Fruit fly (Drosophila melanogaster) whole organism, embryonic: ENCODE measurements around the gene CG13064.
A peak's percentile ranks its signal among the peaks of the same experiment; 100 is the strongest.

ENCODE experiments used
- Ada2b ChIP-seq: fragments of 200-800 bp; sonication (Bioruptor generic); IDR thresholded peaks from 2 replicates; pipeline ENCODE4 v1.3.6; 2022; ENCODE audit warnings: missing biosample characterization, missing genetic modification characterization
- Asciz ChIP-seq: fragments of 200-800 bp; sonication (Bioruptor generic); optimal IDR thresholded peaks from 2 replicates; lab custom pipeline; 2017; ENCODE audit warnings: missing biosample characterization, mild to moderate bottlenecking, missing genetic modification characterization, missing genetic modification reagents
- Atf6 ChIP-seq: fragments of 200-800 bp; sonication (Bioruptor generic); IDR thresholded peaks from 2 replicates; pipeline ENCODE4 v1.3.6; 2022; ENCODE audit warnings: missing biosample characterization, missing genetic modification characterization
- C15 ChIP-seq: fragments of 200-800 bp; sonication (Bioruptor generic); IDR thresholded peaks from 3 replicates; pipeline ENCODE4 v1.3.6; 2022; ENCODE audit warnings: missing biosample characterization, missing genetic modification characterization
- CG10267 ChIP-seq: fragments of 200-800 bp; sonication (Bioruptor generic); optimal IDR thresholded peaks from 2 replicates; lab custom pipeline; 2018; ENCODE audit warnings: missing biosample characterization, mild to moderate bottlenecking, missing genetic modification characterization, moderate library complexity
- CG10366 ChIP-seq: fragments of 200-800 bp; sonication (Bioruptor generic); IDR thresholded peaks from 2 replicates; pipeline ENCODE4 v1.3.6; 2022; ENCODE audit warnings: missing biosample characterization, missing genetic modification characterization
- CG11560 ChIP-seq: fragments of 200-800 bp; sonication (Bioruptor generic); IDR thresholded peaks from 3 replicates; pipeline ENCODE4 v1.3.6; 2022; ENCODE audit warnings: missing biosample characterization, missing genetic modification characterization
- CG11695 ChIP-seq: fragments of 200-800 bp; sonication (Bioruptor generic); IDR thresholded peaks from 3 replicates; pipeline ENCODE4 v1.3.6; 2022; ENCODE audit warnings: missing biosample characterization, missing genetic modification characterization
- CG13123 ChIP-seq: fragments of 200-800 bp; sonication (Bioruptor generic); optimal IDR thresholded peaks from 2 replicates; lab custom pipeline; 2016; ENCODE audit warnings: missing biosample characterization, missing genetic modification characterization
- CG13287 ChIP-seq: fragments of 200-800 bp; sonication (Bioruptor generic); IDR thresholded peaks from 2 replicates; pipeline ENCODE4 v1.3.6; 2022; ENCODE audit warnings: missing biosample characterization, missing genetic modification characterization; ENCODE audit not compliant: partially characterized antibody
- CG13296 ChIP-seq: fragments of 200-800 bp; sonication (Bioruptor generic); optimal IDR thresholded peaks from 3 replicates; lab custom pipeline; 2018; ENCODE audit warnings: missing biosample characterization, mild to moderate bottlenecking, missing genetic modification characterization
- CG13424 ChIP-seq: fragments of 200-800 bp; sonication (Bioruptor generic); optimal IDR thresholded peaks from 2 replicates; lab custom pipeline; 2019; ENCODE audit warnings: missing biosample characterization, mild to moderate bottlenecking, missing genetic modification characterization, moderate library complexity
- CG14014 ChIP-seq: fragments of 200-800 bp; sonication (Bioruptor generic); IDR thresholded peaks from 2 replicates; pipeline ENCODE4 v1.3.6; 2022; ENCODE audit warnings: missing biosample characterization, missing genetic modification characterization
- CG15073 ChIP-seq: fragments of 200-800 bp; sonication (Bioruptor generic); optimal IDR thresholded peaks from 2 replicates; lab custom pipeline; 2016; ENCODE audit warnings: missing biosample characterization, missing genetic modification characterization
- CG15479 ChIP-seq: fragments of 200-800 bp; sonication (Bioruptor generic); optimal IDR thresholded peaks from 3 replicates; lab custom pipeline; 2019; ENCODE audit warnings: missing biosample characterization, mild to moderate bottlenecking, missing genetic modification characterization, moderate library complexity
- CG1602 ChIP-seq: fragments of 200-800 bp; sonication (Bioruptor generic); optimal IDR thresholded peaks from 3 replicates; lab custom pipeline; 2016; ENCODE audit warnings: missing biosample characterization, missing genetic modification characterization
- CG17359 ChIP-seq: fragments of 200-800 bp; sonication (Bioruptor generic); optimal IDR thresholded peaks from 3 replicates; lab custom pipeline; 2018; ENCODE audit warnings: missing biosample characterization, mild to moderate bottlenecking, missing genetic modification characterization, moderate library complexity
- CG2875 ChIP-seq: fragments of 200-800 bp; sonication (Bioruptor generic); optimal IDR thresholded peaks from 2 replicates; lab custom pipeline; 2017; ENCODE audit warnings: missing biosample characterization, mild to moderate bottlenecking, missing genetic modification characterization, missing genetic modification reagents
- CG2889 ChIP-seq: fragments of 200-800 bp; sonication (Bioruptor generic); IDR thresholded peaks from 3 replicates; pipeline ENCODE4 v1.3.6; 2022; ENCODE audit warnings: missing biosample characterization, missing genetic modification characterization
- CG31365 ChIP-seq: fragments of 200-800 bp; sonication (Bioruptor generic); optimal IDR thresholded peaks from 2 replicates; lab custom pipeline; 2018; ENCODE audit warnings: missing biosample characterization, mild to moderate bottlenecking, missing genetic modification characterization
- CG3281 ChIP-seq: fragments of 200-800 bp; sonication (Bioruptor generic); optimal IDR thresholded peaks from 3 replicates; lab custom pipeline; 2017; ENCODE audit warnings: missing biosample characterization, mild to moderate bottlenecking, missing genetic modification characterization
- CG34376 ChIP-seq: fragments of 200-800 bp; sonication (Bioruptor generic); optimal IDR thresholded peaks from 2 replicates; lab custom pipeline; 2018; ENCODE audit warnings: missing biosample characterization, mild to moderate bottlenecking, missing genetic modification characterization
- CG3838 ChIP-seq: fragments of 200-800 bp; sonication (Bioruptor generic); optimal IDR thresholded peaks from 3 replicates; lab custom pipeline; 2016; ENCODE audit warnings: missing biosample characterization, missing genetic modification characterization
- CG42726 ChIP-seq: fragments of 200-800 bp; sonication (Bioruptor generic); IDR thresholded peaks from 2 replicates; pipeline ENCODE4 v1.3.6; 2022; ENCODE audit warnings: missing biosample characterization, missing genetic modification characterization; ENCODE audit not compliant: partially characterized antibody
- CG4360 ChIP-seq: fragments of 200-800 bp; sonication (Bioruptor generic); IDR thresholded peaks from 2 replicates; pipeline ENCODE4 v1.3.6; 2022; ENCODE audit warnings: missing biosample characterization, missing genetic modification characterization
- CG6272 ChIP-seq: fragments of 200-800 bp; sonication (Bioruptor generic); IDR thresholded peaks from 2 replicates; pipeline ENCODE4 v1.3.6; 2022; ENCODE audit warnings: missing biosample characterization, missing genetic modification characterization
- CTCF ChIP-seq: fragments of 200-800 bp; sonication (Bioruptor generic); optimal IDR thresholded peaks from 2 replicates; lab custom pipeline; 2017; ENCODE audit warnings: missing biosample characterization, mild to moderate bottlenecking, missing genetic modification characterization, moderate library complexity
- D19A ChIP-seq: fragments of 200-800 bp; optimal IDR thresholded peaks from 3 replicates; lab custom pipeline; 2019; ENCODE audit warnings: missing biosample characterization, mild to moderate bottlenecking, missing genetic modification characterization, moderate library complexity
- HLH3B ChIP-seq: fragments of 200-800 bp; sonication (Bioruptor generic); IDR thresholded peaks from 2 replicates; pipeline ENCODE4 v1.3.6; 2022; ENCODE audit warnings: missing biosample characterization, missing genetic modification characterization
- HLH54F ChIP-seq: fragments of 200-800 bp; sonication (Bioruptor generic); optimal IDR thresholded peaks from 3 replicates; lab custom pipeline; 2016; ENCODE audit warnings: missing biosample characterization, missing genetic modification characterization
- Hmr ChIP-seq: fragments of 200-800 bp; sonication (Bioruptor generic); optimal IDR thresholded peaks from 3 replicates; lab custom pipeline; 2017; ENCODE audit warnings: mild to moderate bottlenecking, missing biosample characterization, missing genetic modification reagents, missing genetic modification characterization
- Jarid2 ChIP-seq: fragments of 200-800 bp; sonication (Bioruptor generic); optimal IDR thresholded peaks from 3 replicates; lab custom pipeline; 2017; ENCODE audit warnings: mild to moderate bottlenecking, missing biosample characterization, missing genetic modification reagents, missing genetic modification characterization
- Lpt ChIP-seq: fragments of >200 bp; optimal IDR thresholded peaks from 2 replicates; lab custom pipeline; 2018; ENCODE audit warnings: missing biosample characterization, missing genetic modification characterization
- Mes4 ChIP-seq: fragments of 200-800 bp; sonication (Bioruptor generic); optimal IDR thresholded peaks from 2 replicates; lab custom pipeline; 2016; ENCODE audit warnings: missing biosample characterization, missing genetic modification characterization
- Sox100B ChIP-seq: fragments of 200-800 bp; sonication (Bioruptor generic); optimal IDR thresholded peaks from 3 replicates; lab custom pipeline; 2018; ENCODE audit warnings: missing biosample characterization, mild to moderate bottlenecking, missing genetic modification characterization
- Sox102F ChIP-seq: fragments of 200-800 bp; sonication (Bioruptor generic); optimal IDR thresholded peaks from 2 replicates; lab custom pipeline; 2018; ENCODE audit warnings: missing biosample characterization, mild to moderate bottlenecking, missing genetic modification characterization, moderate library complexity
- al ChIP-seq: fragments of 200-800 bp; sonication (Bioruptor generic); IDR thresholded peaks from 2 replicates; pipeline ENCODE4 v1.3.6; 2022; ENCODE audit warnings: missing biosample characterization, missing genetic modification characterization
- bbx ChIP-seq: fragments of 200-800 bp; sonication (Bioruptor generic); IDR thresholded peaks from 2 replicates; pipeline ENCODE4 v1.3.6; 2022; ENCODE audit warnings: missing biosample characterization, missing genetic modification characterization; ENCODE audit not compliant: partially characterized antibody
- chn ChIP-seq: fragments of 200-800 bp; sonication (Bioruptor generic); optimal IDR thresholded peaks from 2 replicates; lab custom pipeline; 2016; ENCODE audit warnings: missing biosample characterization, missing genetic modification characterization
- corto ChIP-seq: fragments of 200-800 bp; sonication (Bioruptor generic); optimal IDR thresholded peaks from 2 replicates; lab custom pipeline; 2016; ENCODE audit warnings: missing biosample characterization, mild to moderate bottlenecking, missing genetic modification characterization, moderate library complexity
- exex ChIP-seq: fragments of 200-800 bp; sonication (Bioruptor generic); optimal IDR thresholded peaks from 4 replicates; lab custom pipeline; 2018; ENCODE audit warnings: missing biosample characterization, mild to moderate bottlenecking, missing genetic modification characterization, moderate library complexity
- fd64A ChIP-seq: fragments of 200-800 bp; sonication (Bioruptor generic); optimal IDR thresholded peaks from 3 replicates; lab custom pipeline; 2018; ENCODE audit warnings: missing biosample characterization, mild to moderate bottlenecking, missing genetic modification characterization
- hkb ChIP-seq, 2 experiments: fragments of 200-800 bp in 1 of 2; fragments of >200 bp in 1 of 2; sonication (Bioruptor generic) in 1 of 2; IDR thresholded peaks in 1 of 2; optimal IDR thresholded peaks in 1 of 2; 2 replicates each; pipeline versions ENCODE4 v1.3.6 to Lab custom; 2017 to 2022; ENCODE audit warnings: missing biosample characterization in 1 of 2, missing genetic modification characterization in 1 of 2
- jigr1 ChIP-seq: fragments of 200-800 bp; sonication (Bioruptor generic); IDR thresholded peaks from 3 replicates; pipeline ENCODE4 v1.3.6; 2022; ENCODE audit warnings: missing biosample characterization, missing genetic modification characterization
- lmd ChIP-seq: fragments of 200-800 bp; sonication (Bioruptor generic); IDR thresholded peaks from 2 replicates; pipeline ENCODE4 v1.3.6; 2022; ENCODE audit warnings: missing biosample characterization, missing genetic modification characterization
- mirr ChIP-seq: fragments of 200-800 bp; sonication (Bioruptor generic); optimal IDR thresholded peaks from 3 replicates; lab custom pipeline; 2018; ENCODE audit warnings: missing biosample characterization, mild to moderate bottlenecking, missing genetic modification characterization
- nerfin-1 ChIP-seq: fragments of 200-800 bp; sonication (Bioruptor generic); optimal IDR thresholded peaks from 3 replicates; lab custom pipeline; 2019; ENCODE audit warnings: missing biosample characterization, mild to moderate bottlenecking, missing genetic modification characterization, moderate library complexity
- slbo ChIP-seq: fragments of 200-800 bp; sonication (Bioruptor generic); IDR thresholded peaks from 2 replicates; pipeline ENCODE4 v1.3.6; 2022; ENCODE audit warnings: missing biosample characterization, missing genetic modification characterization
- sqz ChIP-seq: fragments of 200-800 bp; sonication (Bioruptor generic); optimal IDR thresholded peaks from 3 replicates; lab custom pipeline; 2018; ENCODE audit warnings: missing biosample characterization, mild to moderate bottlenecking, missing genetic modification characterization
- ttk ChIP-seq: fragments of 200-800 bp; sonication (Bioruptor generic); IDR thresholded peaks from 2 replicates; pipeline ENCODE4 v2.1.2; 2022; ENCODE audit warnings: missing biosample characterization, missing genetic modification characterization

Gene CG13064

DNA sequence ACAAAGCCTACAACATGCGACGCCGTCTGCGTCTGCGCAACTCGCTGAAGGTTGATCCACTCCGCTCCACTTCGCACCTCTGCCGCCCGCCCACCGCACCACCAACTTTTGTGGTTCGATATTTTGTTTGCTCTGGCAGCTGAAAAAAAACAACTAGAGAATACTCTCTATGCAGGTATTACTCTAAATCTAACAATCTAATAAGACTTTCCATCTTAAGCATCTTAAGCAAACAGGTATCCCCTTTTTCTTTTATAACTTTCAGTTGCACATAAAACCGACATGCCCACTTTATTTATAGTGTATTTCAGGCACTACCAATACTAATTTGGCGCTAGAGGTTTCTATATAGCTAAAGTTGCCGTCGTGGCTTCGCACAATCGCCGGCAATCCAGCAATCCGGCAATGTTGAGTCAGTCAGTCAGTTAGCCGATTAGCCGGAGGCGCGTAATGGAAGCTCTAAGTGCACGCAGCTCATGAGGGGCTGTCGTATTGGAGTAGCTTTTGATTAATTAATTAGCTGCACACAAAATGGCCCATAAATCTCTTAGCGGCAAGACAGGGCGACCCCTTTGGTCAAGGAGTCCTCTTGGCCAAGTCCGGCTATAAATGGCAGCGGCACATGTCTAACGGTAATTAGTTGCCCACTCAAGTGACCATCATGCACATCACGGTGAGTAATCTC, 48.1 kb downstream of the CG13064 start, which contains the start of gene CG13058 (continued):
- TF ChIP-seq CG14014 (GFP tag; lab: Robert Waterston, UW): peak; percentile 82
- TF ChIP-seq lmd (GFP tag; lab: Robert Waterston, UW): peak; percentile 67
- peak; percentile 78 for TF ChIP-seq HLH3B (GFP tag; lab: Robert Waterston, UW)
- TF ChIP-seq Sox102F: peak; percentile 75
- peak; percentile 64 for TF ChIP-seq HLH54F
- TF ChIP-seq bbx: no peak
- TF ChIP-seq CG11560 (tag; lab: Robert Waterston, UW): 0 out of 3 replicates have a peak, but pooled peaks have one; percentile 41
- peak; percentile 84 for TF ChIP-seq Atf6 (GFP tag; lab: Robert Waterston, UW)
- TF ChIP-seq CG11695 (GFP tag; lab: Robert Waterston, UW): peak; percentile 67
- TF ChIP-seq CG3838 (GFP tag; lab: Kevin White, UChicago): peak; percentile 18
- no peak for TF ChIP-seq jigr1 (GFP tag; lab: Robert Waterston, UW)
- no peak for TF ChIP-seq Jarid2 (GFP tag; lab: Kevin White, UChicago)
- TF ChIP-seq CG13296 (GFP tag; lab: Kevin White, UChicago): peak; percentile 72
- peak; percentile 44 for TF ChIP-seq ttk (GFP tag; lab: Robert Waterston, UW)
- TF ChIP-seq CG17359: peak; percentile 53
- TF ChIP-seq hkb (optimal IDR thresholded peaks at IDR 0.05; lab: Kevin White, UChicago): no peak
- peak; percentile 62 for TF ChIP-seq hkb (GFP tag; IDR thresholded peaks at IDR 0.05; lab: Robert Waterston, UW)
- TF ChIP-seq CG34376: peak; percentile 3
- TF ChIP-seq Mes4: peak; percentile 25
- TF ChIP-seq C15 (GFP tag; lab: Robert Waterston, UW): no peak
- TF ChIP-seq Ada2b (GFP tag; lab: Robert Waterston, UW): peak; percentile 90
- TF ChIP-seq nerfin-1 (tag; lab: Kevin White, UChicago): no peak
- TF ChIP-seq CG15073 (GFP tag; lab: Kevin White, UChicago): no peak
- TF ChIP-seq CG13424 (tag; lab: Kevin White, UChicago): peak; percentile 84
- TF ChIP-seq al (GFP tag; lab: Robert Waterston, UW): 0 out of 2 replicates have a peak, but pooled peaks have one; percentile 23
- no peak for TF ChIP-seq CG15479 (GFP tag; lab: Kevin White, UChicago)
- TF ChIP-seq chn (GFP tag; lab: Kevin White, UChicago): peak; percentile 46
- TF ChIP-seq CG1602 (GFP tag; lab: Kevin White, UChicago): peak; percentile 41
- no peak for TF ChIP-seq CG13287 (GFP tag; lab: Robert Waterston, UW)
- peak; percentile 61 for TF ChIP-seq Hmr (GFP tag; lab: Kevin White, UChicago)
- no peak for TF ChIP-seq CTCF
- TF ChIP-seq CG4360 (GFP tag; lab: Robert Waterston, UW): no peak
- TF ChIP-seq CG10267 (tag; lab: Kevin White, UChicago): no peak
- TF ChIP-seq CG2875: no peak
- TF ChIP-seq mirr (GFP tag; lab: Kevin White, UChicago): no peak
- TF ChIP-seq CG6272 (GFP tag; lab: Robert Waterston, UW): no peak
- no peak for TF ChIP-seq CG42726 (GFP tag; lab: Robert Waterston, UW)
- no peak for TF ChIP-seq exex
- peak; percentile 53 for TF ChIP-seq Sox100B
- TF ChIP-seq CG2889 (GFP tag; lab: Robert Waterston, UW): 0 out of 3 replicates have a peak, but pooled peaks have one; percentile 34
- no peak for TF ChIP-seq sqz (GFP tag; lab: Kevin White, UChicago)
- no peak for TF ChIP-seq CG31365 (tag; lab: Kevin White, UChicago)
- TF ChIP-seq CG10366 (GFP tag; lab: Robert Waterston, UW): peak; percentile 87
- TF ChIP-seq corto (GFP tag; lab: Kevin White, UChicago): no peak
- TF ChIP-seq CG13123 (GFP tag; lab: Kevin White, UChicago): no peak
- TF ChIP-seq D19A (tag; lab: Kevin White, UChicago): peak; percentile 92
- peak; percentile 43 for TF ChIP-seq CG3281 (GFP tag; lab: Kevin White, UChicago)
- TF ChIP-seq Lpt (GFP tag; lab: Kevin White, UChicago): no peak
- peak; percentile 79 for TF ChIP-seq slbo
- TF ChIP-seq Asciz (GFP tag; lab: Kevin White, UChicago): no peak
- TF ChIP-seq fd64A (GFP tag; lab: Kevin White, UChicago): no peak
